Fruit fly (Drosophila melanogaster): Measurements from ENCODE around the gene Vps60.

The Vps60 gene

DNA sequence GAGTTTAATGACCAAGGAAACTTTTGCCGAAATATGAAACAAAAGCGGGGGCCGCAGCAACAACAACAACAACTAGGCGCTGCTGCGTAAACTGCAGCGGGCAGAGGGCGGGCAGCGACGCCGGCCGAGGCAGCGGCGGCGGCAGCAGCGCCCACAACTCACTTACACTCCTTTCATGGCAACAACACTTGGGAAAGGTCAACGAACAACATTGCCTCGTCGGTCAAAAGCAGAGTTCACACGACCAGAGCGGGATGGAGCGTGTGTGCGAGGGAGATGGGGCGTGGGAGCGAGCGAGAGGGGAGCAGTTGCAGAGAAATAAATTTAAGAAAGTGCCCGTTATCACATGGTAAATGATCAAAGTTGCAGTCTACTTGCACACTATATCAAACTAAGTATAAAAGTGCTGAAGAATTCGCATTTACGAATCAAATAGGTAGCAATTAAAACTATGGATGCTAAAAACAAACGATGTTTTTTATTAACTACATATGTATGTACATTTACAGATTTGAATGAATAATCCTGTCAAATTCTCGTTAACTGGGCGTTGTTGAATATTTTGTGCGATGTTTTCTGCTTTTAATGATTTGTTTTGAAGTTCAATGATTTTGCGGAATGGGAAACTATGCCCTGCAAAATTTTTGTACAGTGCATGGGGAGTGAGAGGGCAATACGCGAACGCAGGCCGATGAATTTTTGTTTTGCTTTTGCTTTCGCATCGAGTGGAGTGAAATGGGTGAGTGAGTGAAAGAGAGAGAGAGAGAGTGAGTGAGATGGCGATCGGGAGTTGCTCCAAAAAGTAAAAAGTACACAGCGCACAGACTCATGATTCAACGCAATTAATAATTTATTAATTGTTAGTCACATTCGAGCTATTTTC lies 13.0 kb downstream of the Vps60 start (continued):
- TF ChIP-seq CG10669 (GFP tag; optimal IDR thresholded peaks at IDR 0.05) (no peak), Ets21C (GFP tag; optimal IDR thresholded peaks at IDR 0.05) (peak; percentile 71), CG11902 (GFP tag; optimal IDR thresholded peaks at IDR 0.05) (peak; percentile 50), Met (GFP tag; optimal IDR thresholded peaks at IDR 0.05) (peak; percentile 84), Hr4 (GFP tag; optimal IDR thresholded peaks at IDR 0.05) (peak; percentile 83), CG31627 (GFP tag; optimal IDR thresholded peaks at IDR 0.05) (peak; percentile 86), Gug (GFP tag; IDR thresholded peaks at IDR 0.05) (no peak), CG11294 (GFP tag; IDR thresholded peaks at IDR 0.05) (no peak; the same call in 1 of the 2 replicates), Sox102F (GFP tag; optimal IDR thresholded peaks at IDR 0.05) (peak; percentile 75), acj6 (GFP tag; optimal IDR thresholded peaks at IDR 0.05) (peak; percentile 62), ss (GFP tag; optimal IDR thresholded peaks at IDR 0.05) (no peak), topi (GFP tag; optimal IDR thresholded peaks at IDR 0.05) (peak; percentile 84), CG6808 (GFP tag; optimal IDR thresholded peaks at IDR 0.05) (no peak), CG6163 (GFP tag; IDR thresholded peaks at IDR 0.05) (0 out of 3 replicates have a peak, but pooled peaks have one; percentile 24), CG1621 (tag; optimal IDR thresholded peaks at IDR 0.05) (no peak), CG6854 (GFP tag; optimal IDR thresholded peaks at IDR 0.05) (no peak), CG4318 (GFP tag; optimal IDR thresholded peaks at IDR 0.05) (peak; percentile 77), salr (GFP tag; optimal IDR thresholded peaks at IDR 0.05) (peak in 1 of 2 experiments; percentile 73), fd85E (GFP tag; optimal IDR thresholded peaks at IDR 0.05) (peak; percentile 42), dsx (GFP tag; optimal IDR thresholded peaks at IDR 0.05; ENCODE audit: poor library complexity, severe bottlenecking) (no peak), Ets96B (tag; optimal IDR thresholded peaks at IDR 0.05) (no peak), vri (GFP tag; optimal IDR thresholded peaks at IDR 0.05) (no peak), dac (GFP tag; optimal IDR thresholded peaks at IDR 0.05) (peak; percentile 50), Eip75B (GFP tag; optimal IDR thresholded peaks at IDR 0.05) (peak; percentile 57), CG8319 (GFP tag; optimal IDR thresholded peaks at IDR 0.05) (peak; percentile 30), CG11762 (GFP tag; optimal IDR thresholded peaks at IDR 0.05; ENCODE audit: insufficient read depth) (peak; percentile 40), OdsH (GFP tag; optimal IDR thresholded peaks at IDR 0.05) (peak; percentile 56), pdm3 (GFP tag; optimal IDR thresholded peaks at IDR 0.05) (peak; percentile 76), Eip93F (GFP tag; optimal IDR thresholded peaks at IDR 0.05) (no peak), CG8119 (GFP tag; IDR thresholded peaks at IDR 0.05) (peak; percentile 49; the same call in 1 of the 3 replicates), Smox (GFP tag; optimal IDR thresholded peaks at IDR 0.05) (no peak), fkh (GFP tag; optimal IDR thresholded peaks at IDR 0.05) (no peak), achi (GFP tag; optimal IDR thresholded peaks at IDR 0.05) (peak; percentile 61), Hr38 (GFP tag; optimal IDR thresholded peaks at IDR 0.05) (no peak), CG9139 (GFP tag; optimal IDR thresholded peaks at IDR 0.05) (no peak), CG34406 (GFP tag; optimal IDR thresholded peaks at IDR 0.05) (peak; percentile 60), CG6792 (GFP tag; optimal IDR thresholded peaks at IDR 0.05) (peak; percentile 42), Lpt (GFP tag; optimal IDR thresholded peaks at IDR 0.05) (peak; percentile 55), CG8632 (GFP tag; optimal IDR thresholded peaks at IDR 0.05) (peak; percentile 12)

DNA sequence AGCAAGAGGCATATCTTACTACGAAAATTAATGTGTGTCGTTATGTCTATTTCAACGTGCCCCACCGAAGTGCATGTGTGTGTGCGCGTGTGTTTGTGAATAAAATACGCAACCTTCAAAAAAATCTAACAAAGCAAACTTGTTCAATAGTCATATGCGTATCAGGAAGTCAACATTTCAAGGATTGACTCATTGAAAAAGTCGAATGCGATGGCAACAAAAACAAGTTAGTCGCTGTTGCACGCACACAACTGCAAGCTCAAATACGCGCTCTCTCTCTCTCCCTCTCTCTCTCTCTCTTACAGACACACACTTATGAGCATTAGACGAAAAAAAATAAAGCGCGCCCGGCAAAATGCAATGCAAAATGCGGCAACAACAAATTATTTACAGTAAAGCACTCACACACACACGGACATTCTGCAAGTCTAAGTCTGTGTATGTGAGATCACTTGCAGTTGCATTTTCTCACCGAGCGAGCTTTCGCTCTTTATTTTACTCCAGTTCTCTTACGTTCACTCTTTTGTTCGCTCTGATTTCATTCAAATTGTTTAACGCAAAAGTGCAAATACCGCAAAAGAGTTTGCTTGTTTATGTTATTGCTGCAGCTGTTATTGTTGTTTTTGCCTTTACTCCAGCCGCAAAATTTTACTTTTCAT lies 14.7 kb downstream of the Vps60 start:
- peak; percentile 11 for TF ChIP-seq CG32006 (GFP tag; optimal IDR thresholded peaks at IDR 0.05)
- TF ChIP-seq svp (GFP tag), result peak; percentile 71
- TF ChIP-seq CG11902 (GFP tag; optimal IDR thresholded peaks at IDR 0.05), result no peak
- no peak for TF ChIP-seq CG3919 (GFP tag; optimal IDR thresholded peaks at IDR 0.05)
- TF ChIP-seq net (GFP tag; optimal IDR thresholded peaks at IDR 0.05), result peak; percentile 38
- TF ChIP-seq CG6854 (GFP tag; optimal IDR thresholded peaks at IDR 0.05), result peak; percentile 49
- TF ChIP-seq pdm3 (GFP tag; optimal IDR thresholded peaks at IDR 0.05), result no peak
- peak; percentile 58 for TF ChIP-seq Eip78C (GFP tag)
- peak; percentile 64; the same call in 2 of the 3 replicates for TF ChIP-seq eg (GFP tag; IDR thresholded peaks at IDR 0.05)
- TF ChIP-seq Blimp-1 (GFP tag; optimal IDR thresholded peaks at IDR 0.05), result peak; percentile 28
- peak; percentile 52 for TF ChIP-seq CG6276 (GFP tag; optimal IDR thresholded peaks at IDR 0.05)
- peak; percentile 59 for TF ChIP-seq CG15336 (GFP tag; IDR thresholded peaks at IDR 0.05)
- peak; percentile 37 for TF ChIP-seq CG16779 (tag; optimal IDR thresholded peaks at IDR 0.05)
- peak; percentile 29 for TF ChIP-seq Eip93F (GFP tag; optimal IDR thresholded peaks at IDR 0.05)
- TF ChIP-seq Lpt (GFP tag; optimal IDR thresholded peaks at IDR 0.05), result peak; percentile 6
- no peak for TF ChIP-seq Eip75B (GFP tag; optimal IDR thresholded peaks at IDR 0.05)
- peak; percentile 66 for TF ChIP-seq vri (GFP tag; optimal IDR thresholded peaks at IDR 0.05)
- peak; percentile 3 for TF ChIP-seq Hr4 (GFP tag; optimal IDR thresholded peaks at IDR 0.05)
